Worm (Caenorhabditis elegans): ENCODE measurements around the gene F37H8.5.

The F37H8.5 gene

DNA sequence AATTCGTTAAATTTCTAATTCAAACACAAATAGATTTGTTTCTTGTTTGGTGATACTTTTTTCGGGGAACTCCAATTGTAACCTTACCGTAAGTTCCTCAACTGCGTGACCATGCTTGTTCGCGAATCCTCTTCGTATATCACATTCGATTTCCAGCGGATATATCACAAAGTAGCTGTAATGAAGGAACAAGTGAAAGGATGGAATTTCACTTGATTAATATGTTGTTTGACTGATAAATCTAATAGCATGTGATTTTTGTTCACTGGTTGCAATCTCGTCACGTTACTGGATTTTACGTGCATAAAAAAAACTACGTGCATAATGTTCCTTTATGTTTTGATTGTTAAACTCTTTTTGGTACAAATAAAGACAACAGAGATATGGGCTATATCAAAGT is 26.3 kb upstream of the F37H8.5 start:
- no peak for TF ChIP-seq syd-9 (tag; optimal IDR thresholded peaks at IDR 0.05)
- no peak for TF ChIP-seq sox-2 (GFP tag; IDR thresholded peaks at IDR 0.05)
- TF ChIP-seq ceh-48 (tag; optimal IDR thresholded peaks at IDR 0.05) = no peak
- no peak for TF ChIP-seq pag-3 (tag; optimal IDR thresholded peaks at IDR 0.05; ENCODE audit: borderline replicate concordance)
- no peak for TF ChIP-seq elt-2 (tag; optimal IDR thresholded peaks at IDR 0.05)
- TF ChIP-seq sdc-2 (tag; optimal IDR thresholded peaks at IDR 0.05) = no peak
- no peak for TF ChIP-seq hlh-15 (tag; optimal IDR thresholded peaks at IDR 0.05)

DNA sequence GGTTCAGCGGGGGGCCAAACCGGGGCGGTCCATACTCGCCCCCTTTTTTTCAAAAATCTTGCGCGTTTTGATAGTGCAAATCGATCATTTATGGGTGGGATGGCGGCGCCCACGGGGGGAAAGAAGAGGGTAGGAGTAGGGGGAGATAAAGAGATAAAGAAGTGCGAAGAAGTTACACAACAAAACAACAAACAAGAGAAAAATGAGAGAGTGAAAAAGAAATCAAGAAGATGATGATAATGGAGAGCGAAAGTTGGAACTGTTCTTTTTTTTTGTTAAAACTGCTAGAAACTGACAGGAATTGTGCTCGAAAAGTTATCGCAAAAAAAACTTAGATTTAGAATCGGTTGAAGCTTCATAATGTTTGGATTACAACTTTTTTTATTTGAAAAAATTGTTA is 25.6 kb upstream of the F37H8.5 start, which contains the start of gene ptr-13:
Gene ptr-13 (minus strand): TSS at position 92 of the 400 bp plus-strand sequence.
- no peak for TF ChIP-seq T23F11.4 (GFP tag; optimal IDR thresholded peaks at IDR 0.05)
- no peak for TF ChIP-seq fkh-10 (GFP tag; optimal IDR thresholded peaks at IDR 0.05)
- no peak for TF ChIP-seq ceh-2 (tag; optimal IDR thresholded peaks at IDR 0.05)
- TF ChIP-seq ceh-22 (tag; optimal IDR thresholded peaks at IDR 0.05) = no peak
- TF ChIP-seq dve-1 (tag; optimal IDR thresholded peaks at IDR 0.05) = no peak
- TF ChIP-seq elt-4 (tag; optimal IDR thresholded peaks at IDR 0.05) = no peak
- no peak for TF ChIP-seq madf-2 (tag; optimal IDR thresholded peaks at IDR 0.05)
- TF ChIP-seq unc-55 (GFP tag; optimal IDR thresholded peaks at IDR 0.05) = no peak
- TF ChIP-seq sdc-2 (tag; optimal IDR thresholded peaks at IDR 0.05) = no peak
- TF ChIP-seq pha-2 (tag; optimal IDR thresholded peaks at IDR 0.05) = no peak

DNA sequence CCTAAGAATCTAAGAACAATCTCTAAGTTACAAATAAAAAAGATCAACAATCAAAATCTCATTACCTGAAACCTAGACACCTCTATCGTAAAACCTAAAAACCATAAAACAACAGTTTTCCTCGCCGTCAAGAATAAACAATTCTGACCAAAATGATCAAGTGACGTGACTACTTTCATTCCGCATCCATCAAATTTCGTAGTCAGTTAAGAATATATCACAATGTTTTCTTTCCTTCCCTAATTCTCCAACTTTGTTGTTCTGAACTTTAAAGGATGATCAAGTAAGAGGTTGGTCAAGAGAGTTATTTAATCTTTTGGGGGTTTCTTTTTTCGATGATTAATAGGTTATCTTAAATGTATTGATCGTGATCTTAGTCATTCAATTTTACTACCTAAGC is 24.7 kb upstream of the F37H8.5 start:
- no peak for TF ChIP-seq lim-6 (tag; optimal IDR thresholded peaks at IDR 0.05)
- no peak for TF ChIP-seq hlh-30 (tag; optimal IDR thresholded peaks at IDR 0.05; ENCODE audit: insufficient read depth)
- TF ChIP-seq nhr-11 (tag; optimal IDR thresholded peaks at IDR 0.05) = no peak
- no peak for TF ChIP-seq nhr-232 (tag; optimal IDR thresholded peaks at IDR 0.05)
- no peak for TF ChIP-seq pax-1 (tag; optimal IDR thresholded peaks at IDR 0.05)
- TF ChIP-seq ceh-24 (tag; optimal IDR thresholded peaks at IDR 0.05) = no peak
- TF ChIP-seq ceh-19 (GFP tag; optimal IDR thresholded peaks at IDR 0.05) = no peak
- TF ChIP-seq tbx-7 (tag; optimal IDR thresholded peaks at IDR 0.05) = no peak
- TF ChIP-seq mec-3 (tag; optimal IDR thresholded peaks at IDR 0.05; ENCODE audit: borderline replicate concordance) = no peak
- no peak for TF ChIP-seq F13H6.1 (tag; optimal IDR thresholded peaks at IDR 0.05)
- no peak for TF ChIP-seq hlh-15 (tag; optimal IDR thresholded peaks at IDR 0.05)
- no peak for TF ChIP-seq npax-4 (tag; optimal IDR thresholded peaks at IDR 0.05)
- no peak for TF ChIP-seq unc-42 (tag; optimal IDR thresholded peaks at IDR 0.05)
- no peak for TF ChIP-seq tbx-2 (tag; optimal IDR thresholded peaks at IDR 0.05)
- TF ChIP-seq ceh-6 (GFP tag; optimal IDR thresholded peaks at IDR 0.05) = no peak
- TF ChIP-seq ceh-48 (tag; optimal IDR thresholded peaks at IDR 0.05) = no peak
- TF ChIP-seq ama-1 (optimal IDR thresholded peaks at IDR 0.05) = no peak

DNA sequence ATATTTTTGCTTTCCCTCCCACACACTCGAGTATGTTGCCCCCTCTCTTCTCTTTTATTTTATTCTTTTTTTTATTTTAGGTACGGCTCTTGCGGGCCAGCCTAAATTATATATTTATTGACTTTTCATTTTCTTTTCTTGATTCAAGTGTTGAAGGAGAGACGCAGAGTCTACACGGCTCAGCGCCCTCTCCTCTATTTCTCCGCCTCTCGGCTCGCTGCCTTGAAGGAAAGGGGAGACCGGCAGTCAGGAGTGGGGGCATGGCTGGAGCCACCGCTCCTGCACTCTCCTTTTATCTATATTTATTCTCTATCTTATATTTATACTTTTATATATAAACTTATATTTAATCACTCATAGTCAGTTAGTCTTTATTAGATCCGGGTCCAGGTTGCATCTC is 21.6 kb upstream of the F37H8.5 start:
- TF ChIP-seq unc-55 (GFP tag; optimal IDR thresholded peaks at IDR 0.05) (no peak), unc-42 (tag; optimal IDR thresholded peaks at IDR 0.05) (peak; percentile 18), hlh-30 (tag; optimal IDR thresholded peaks at IDR 0.05; ENCODE audit: insufficient read depth) (no peak), eyg-1 (tag; optimal IDR thresholded peaks at IDR 0.05) (no peak), tbx-7 (tag; optimal IDR thresholded peaks at IDR 0.05) (no peak), ceh-48 (tag; optimal IDR thresholded peaks at IDR 0.05) (peak; percentile 49), ceh-19 (GFP tag; optimal IDR thresholded peaks at IDR 0.05) (no peak), pax-1 (tag; optimal IDR thresholded peaks at IDR 0.05) (no peak), ceh-31 (tag; optimal IDR thresholded peaks at IDR 0.05) (no peak), nfya-1 (tag; optimal IDR thresholded peaks at IDR 0.05) (peak; percentile 7), rnt-1 (tag; optimal IDR thresholded peaks at IDR 0.05) (no peak), hlh-8 (tag; optimal IDR thresholded peaks at IDR 0.05) (no peak)

- TF ChIP-seq K02D7.2 (tag; optimal IDR thresholded peaks at IDR 0.05) (no peak), ceh-48 (tag; optimal IDR thresholded peaks at IDR 0.05) (no peak), pha-4 (tag; optimal IDR thresholded peaks at IDR 0.05) (no peak), hlh-8 (tag; optimal IDR thresholded peaks at IDR 0.05) (no peak), C08G9.2 (tag; optimal IDR thresholded peaks at IDR 0.05) (peak; percentile 18), ztf-16 (tag; optimal IDR thresholded peaks at IDR 0.05) (no peak), tbx-2 (tag; optimal IDR thresholded peaks at IDR 0.05) (no peak), ceh-30 (tag; optimal IDR thresholded peaks at IDR 0.05) (no peak), ama-1 (optimal IDR thresholded peaks at IDR 0.05) (peak; percentile 68), T23F11.4 (GFP tag; optimal IDR thresholded peaks at IDR 0.05) (no peak), nhr-11 (tag; optimal IDR thresholded peaks at IDR 0.05) (no peak), pha-2 (tag; optimal IDR thresholded peaks at IDR 0.05) (no peak), gmeb-2 (tag; optimal IDR thresholded peaks at IDR 0.05) (no peak)
Measured at ce11 chrII:11167039-11167438, 21.0 kb upstream of the F37H8.5 start.
